Worm (Caenorhabditis elegans): ENCODE measurements around the gene F57A10.4.

- TF ChIP-seq aly-2 (tag; optimal IDR thresholded peaks at IDR 0.05): no peak
- TF ChIP-seq ceh-82 (tag; optimal IDR thresholded peaks at IDR 0.05): no peak
- TF ChIP-seq nhr-237 (tag; optimal IDR thresholded peaks at IDR 0.05): no peak
- no peak for TF ChIP-seq lin-15B (tag; optimal IDR thresholded peaks at IDR 0.05)
- TF ChIP-seq mdl-1 (tag; optimal IDR thresholded peaks at IDR 0.05): no peak
Observed at ce11 chrV:15721888-15722287, 47.4 kb upstream of the F57A10.4 start, which contains the start of gene srh-140.

All from whole organism, L1 larva.